Worm (Caenorhabditis elegans) whole organism, L4 larva: ENCODE data around the gene math-23.
"Not testable (repeated sequence)": the region's sequence is repeated elsewhere in the genome, so short reads cannot be mapped to it uniquely, and the experiment has no call there.

ENCODE experiments used
- F26F4.8 ChIP-seq: fragments of 200-800 bp; sonication (Bioruptor generic); conservative IDR thresholded peaks from 2 replicates; pipeline ENCODE4 v1.3.6; 2022; ENCODE audit warnings: missing genetic modification characterization, missing compliant biosample characterization
- R02D3.7 ChIP-seq: fragments of 150-350 bp; sonication (generic microtip); optimal IDR thresholded peaks from 3 replicates; lab custom pipeline; 2014; ENCODE audit warnings: missing biosample characterization, missing genetic modification characterization
- Y75B8A.6 ChIP-seq: fragments of 200-800 bp; sonication (Bioruptor generic); IDR thresholded peaks from 2 replicates; pipeline ENCODE4 v1.3.6; 2022; ENCODE audit warnings: missing genetic modification reagents, missing genetic modification characterization, missing compliant biosample characterization
- aly-2 ChIP-seq: sonication (generic microtip); optimal IDR thresholded peaks from 2 replicates; lab custom pipeline; 2018; ENCODE audit warnings: missing biosample characterization, missing genetic modification characterization
- ama-1 ChIP-seq: fragments of 150-350 bp; optimal IDR thresholded peaks from 2 replicates; lab custom pipeline; 2014; ENCODE audit warnings: inconsistent platforms, mixed read lengths
- ces-1 ChIP-seq: fragments of 150-350 bp; sonication (generic microtip); optimal IDR thresholded peaks from 4 replicates; lab custom pipeline; 2014; ENCODE audit warnings: missing biosample characterization, missing genetic modification reagents, missing genetic modification characterization
- daf-19 ChIP-seq: fragments of 200-800 bp; sonication (Bioruptor generic); conservative IDR thresholded peaks from 2 replicates; pipeline ENCODE4 v1.3.6; 2022; ENCODE audit warnings: missing genetic modification characterization, missing compliant biosample characterization
- dmd-8 ChIP-seq: fragments of 200-800 bp; sonication (Bioruptor generic); IDR thresholded peaks from 2 replicates; pipeline ENCODE4 v1.3.6; 2022; ENCODE audit warnings: missing genetic modification characterization, missing compliant biosample characterization
- egl-27 ChIP-seq: sonication (generic microtip); optimal IDR thresholded peaks from 3 replicates; lab custom pipeline; 2017; ENCODE audit warnings: missing biosample characterization, missing genetic modification reagents, missing genetic modification characterization
- fkh-10 ChIP-seq: fragments of 150-350 bp; optimal IDR thresholded peaks from 2 replicates; lab custom pipeline; 2014; ENCODE audit warnings: missing biosample characterization, missing genetic modification reagents, missing genetic modification characterization
- fos-1 ChIP-seq: fragments of 150-350 bp; optimal IDR thresholded peaks from 2 replicates; lab custom pipeline; 2014; ENCODE audit warnings: missing biosample characterization, missing genetic modification characterization
- zag-1 ChIP-seq: fragments of 150-350 bp; optimal IDR thresholded peaks from 2 replicates; lab custom pipeline; 2014; ENCODE audit warnings: missing biosample characterization, missing genetic modification characterization
- ztf-11 ChIP-seq: fragments of 150-350 bp; optimal IDR thresholded peaks from 2 replicates; lab custom pipeline; 2014; ENCODE audit warnings: missing biosample characterization, missing genetic modification characterization

ce11 chrII:1854094-1854493 is 48.0 kb upstream of the math-23 start, which contains the start of gene fbxb-95:
- not testable (repeated sequence) for TF ChIP-seq fos-1 (tag; lab: Kevin White, UChicago); ces-1 (GFP tag; lab: Kevin White, UChicago); ama-1 (lab: Kevin White, UChicago); daf-19 (GFP tag; lab: Robert Waterston, UW); egl-27 (tag; lab: Kevin White, UChicago); ztf-11 (tag; lab: Kevin White, UChicago); dmd-8 (GFP tag; lab: Robert Waterston, UW); R02D3.7 (tag; lab: Kevin White, UChicago); zag-1 (tag; lab: Kevin White, UChicago); F26F4.8 (GFP tag; lab: Robert Waterston, UW); fkh-10 (GFP tag; lab: Kevin White, UChicago); aly-2 (tag; lab: Kevin White, UChicago); Y75B8A.6
